Fruit fly (Drosophila melanogaster) whole organism, pupa: ENCODE measurements around the gene CG13045.

Experiments used
- CG12605 ChIP-seq: fragments of 200-800 bp; sonication (Bioruptor generic); IDR thresholded peaks from 2 replicates; pipeline ENCODE4 v1.3.6; 2022; ENCODE audit warnings: missing biosample characterization, missing genetic modification characterization
- CG13204 ChIP-seq: fragments of 200-800 bp; sonication (Bioruptor generic); optimal IDR thresholded peaks from 2 replicates; lab custom pipeline; 2018; ENCODE audit warnings: missing biosample characterization, mild to moderate bottlenecking, missing genetic modification characterization, moderate library complexity
- CG32121 ChIP-seq: fragments of 200-800 bp; sonication (Bioruptor generic); IDR thresholded peaks from 2 replicates; pipeline ENCODE4 v1.3.6; 2022; ENCODE audit warnings: missing biosample characterization, missing genetic modification characterization
- CG34367 ChIP-seq: fragments of 200-800 bp; sonication (Bioruptor generic); optimal IDR thresholded peaks from 2 replicates; lab custom pipeline; 2018; ENCODE audit warnings: missing biosample characterization, mild to moderate bottlenecking, missing genetic modification characterization
- CG8159 ChIP-seq: fragments of 200-800 bp; sonication (Bioruptor generic); optimal IDR thresholded peaks from 3 replicates; lab custom pipeline; 2018; ENCODE audit warnings: missing biosample characterization, mild to moderate bottlenecking, missing genetic modification characterization, moderate library complexity
- EcR ChIP-seq: fragments of 200-800 bp; sonication (Bioruptor generic); optimal IDR thresholded peaks from 3 replicates; lab custom pipeline; 2019; ENCODE audit warnings: missing biosample characterization, missing genetic modification characterization, mild to moderate bottlenecking, moderate library complexity, missing genetic modification reagents
- Snoo ChIP-seq: fragments of 200-800 bp; sonication (Bioruptor generic); optimal IDR thresholded peaks from 3 replicates; lab custom pipeline; 2017; ENCODE audit warnings: missing biosample characterization, mild to moderate bottlenecking, missing genetic modification characterization, inconsistent platforms

- TF ChIP-seq CG8159 (tag; lab: Kevin White, UChicago) = no peak
- TF ChIP-seq CG32121 (GFP tag; lab: Robert Waterston, UW) = no peak
- TF ChIP-seq CG12605 (GFP tag; lab: Robert Waterston, UW) = no peak
- no peak for TF ChIP-seq EcR (GFP tag; lab: Kevin White, UChicago)
- no peak for TF ChIP-seq CG13204 (GFP tag; lab: Kevin White, UChicago)
- TF ChIP-seq Snoo = no peak
- no peak for TF ChIP-seq CG34367 (tag; lab: Kevin White, UChicago)
These were observed 27.0 kb upstream of the CG13045 start, which contains the start of gene Nplp3 for dm6 chr3L:16317724-16318123.
